Worm (Caenorhabditis elegans) whole organism, mixed stage, embryonic: ENCODE measurements around the gene efl-3.

Source experiments
- ceh-43 ChIP-seq: fragments of 200-800 bp; sonication (Bioruptor generic); optimal IDR thresholded peaks from 2 replicates; lab custom pipeline; 2018; ENCODE audit warnings: mild to moderate bottlenecking, missing genetic modification characterization, moderate library complexity, missing compliant biosample characterization
- nhr-237 ChIP-seq: fragments of 150-350 bp; optimal IDR thresholded peaks from 2 replicates; lab custom pipeline; 2014; ENCODE audit warnings: missing biosample characterization, missing genetic modification characterization
- nhr-28 ChIP-seq: fragments of 150-350 bp; optimal IDR thresholded peaks from 2 replicates; lab custom pipeline; 2014; ENCODE audit warnings: missing biosample characterization, missing genetic modification characterization
- snpc-4 ChIP-seq: fragments of 150-350 bp; optimal IDR thresholded peaks from 2 replicates; lab custom pipeline; 2014; ENCODE audit warnings: missing biosample characterization, missing genetic modification characterization

DNA sequence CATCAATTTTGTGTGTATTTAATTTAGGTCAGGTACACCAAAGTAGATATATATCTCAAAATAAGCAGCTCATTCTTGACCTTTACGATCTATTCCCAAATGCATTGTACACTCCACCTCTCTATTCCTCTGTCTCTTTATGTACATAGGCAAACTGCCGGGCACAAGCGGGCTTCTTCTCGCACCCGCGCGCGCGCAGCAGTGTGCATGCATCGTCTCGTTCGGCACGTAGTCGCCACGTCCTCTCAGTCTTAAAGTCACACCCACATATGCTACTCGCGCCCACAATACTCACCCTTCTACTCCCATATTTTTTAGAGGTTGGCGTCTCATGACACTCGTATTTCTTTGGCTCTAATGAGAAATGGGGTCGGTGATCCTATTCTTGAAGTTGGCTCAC lies 39.0 kb downstream of the efl-3 start:
- TF ChIP-seq ceh-43 (GFP tag; lab: Kevin White, UChicago), result no peak
- TF ChIP-seq snpc-4 (tag; lab: Kevin White, UChicago), result no peak
- TF ChIP-seq nhr-237 (tag; lab: Kevin White, UChicago), result no peak
- TF ChIP-seq nhr-28 (tag; lab: Kevin White, UChicago), result no peak
